Worm (Caenorhabditis elegans) whole organism, L1 larva: Measurements from ENCODE around the gene K09E9.3.

Experiments
- aly-2 ChIP-seq: fragments of 150-350 bp; optimal IDR thresholded peaks from 2 replicates; lab custom pipeline; 2014; ENCODE audit warnings: missing biosample characterization, missing genetic modification characterization
- ces-1 ChIP-seq: fragments of 150-350 bp; optimal IDR thresholded peaks from 2 replicates; lab custom pipeline; 2014; ENCODE audit warnings: missing biosample characterization, missing genetic modification reagents, missing genetic modification characterization
- elt-3 ChIP-seq, 6 experiments: fragments of 150-350 bp in 1 of 6; sonication (generic microtip); optimal IDR thresholded peaks; 2 replicates each; lab custom pipeline; 2017 to 2018; ENCODE audit warnings: missing biosample characterization in 6 of 6, missing genetic modification characterization in 6 of 6, inconsistent platforms in 1 of 6
- fkh-10 ChIP-seq: sonication (generic microtip); optimal IDR thresholded peaks from 2 replicates; lab custom pipeline; 2017; ENCODE audit warnings: missing biosample characterization, missing genetic modification reagents, missing genetic modification characterization
- hpl-2 ChIP-seq: fragments of 150-350 bp; optimal IDR thresholded peaks from 2 replicates; lab custom pipeline; 2014; ENCODE audit warnings: missing biosample characterization, missing genetic modification reagents, missing genetic modification characterization
- jun-1 ChIP-seq: fragments of 150-350 bp; optimal IDR thresholded peaks from 2 replicates; lab custom pipeline; 2014; ENCODE audit warnings: missing biosample characterization, missing genetic modification reagents, missing genetic modification characterization
- lin-39 ChIP-seq: fragments of 150-350 bp; optimal IDR thresholded peaks from 2 replicates; lab custom pipeline; 2014; ENCODE audit warnings: missing biosample characterization, missing genetic modification reagents, missing genetic modification characterization
- nhr-237 ChIP-seq: fragments of 150-350 bp; optimal IDR thresholded peaks from 2 replicates; lab custom pipeline; 2014; ENCODE audit warnings: missing biosample characterization, missing genetic modification characterization
- nhr-77 ChIP-seq: fragments of 150-350 bp; optimal IDR thresholded peaks from 2 replicates; lab custom pipeline; 2014; ENCODE audit warnings: missing biosample characterization, missing genetic modification characterization
- skn-1 ChIP-seq: fragments of 150-350 bp; optimal IDR thresholded peaks from 2 replicates; lab custom pipeline; 2014; ENCODE audit warnings: missing biosample characterization, missing genetic modification characterization
- snpc-4 ChIP-seq: fragments of 150-350 bp; optimal IDR thresholded peaks from 2 replicates; lab custom pipeline; 2014; ENCODE audit warnings: missing biosample characterization, missing genetic modification characterization
- sox-4 ChIP-seq: sonication (generic microtip); optimal IDR thresholded peaks from 2 replicates; lab custom pipeline; 2016; ENCODE audit warnings: missing genetic modification characterization, missing compliant biosample characterization
- zip-4 ChIP-seq: fragments of 200-800 bp; sonication (Bioruptor generic); optimal IDR thresholded peaks from 2 replicates; lab custom pipeline; 2018; ENCODE audit warnings: mild to moderate bottlenecking, missing genetic modification characterization, moderate library complexity, missing compliant biosample characterization

- peak; percentile 8 for TF ChIP-seq sox-4 (tag; lab: Kevin White, UChicago)
- no peak for TF ChIP-seq nhr-237 (tag; lab: Kevin White, UChicago)
- TF ChIP-seq aly-2, result no peak
- no peak for TF ChIP-seq jun-1 (tag; lab: Kevin White, UChicago)
- TF ChIP-seq fkh-10 (GFP tag; lab: Kevin White, UChicago), result no peak
- TF ChIP-seq lin-39 (tag; lab: Kevin White, UChicago), result no peak
- no peak for TF ChIP-seq snpc-4 (tag; lab: Kevin White, UChicago)
- no peak for TF ChIP-seq hpl-2
- no peak for TF ChIP-seq skn-1 (tag; lab: Kevin White, UChicago)
- no peak for TF ChIP-seq ces-1 (GFP tag; lab: Kevin White, UChicago)
- TF ChIP-seq elt-3 (tag; optimal IDR thresholded peaks at IDR 0.05; lab: Kevin White, UChicago), result no peak
- TF ChIP-seq zip-4 (GFP tag; lab: Kevin White, UChicago), result no peak
- no peak for TF ChIP-seq nhr-77
Observed at ce11 chrX:15657773-15658172, 44.2 kb upstream of the K09E9.3 start.
